Worm (Caenorhabditis elegans): ENCODE results near the gene H12D21.9.

- TF ChIP-seq attf-4 (tag; optimal IDR thresholded peaks at IDR 0.05) (no peak), mdl-1 (tag; optimal IDR thresholded peaks at IDR 0.05) (no peak), nhr-28 (tag; optimal IDR thresholded peaks at IDR 0.05) (no peak), pha-4 (GFP tag; IDR thresholded peaks at IDR 0.05) (no peak), pha-4 (tag; optimal IDR thresholded peaks at IDR 0.05) (no peak), nhr-6 (tag; optimal IDR thresholded peaks at IDR 0.05) (no peak), lin-39 (tag; optimal IDR thresholded peaks at IDR 0.05) (no peak), nhr-25 (tag; optimal IDR thresholded peaks at IDR 0.05; ENCODE audit: borderline replicate concordance, insufficient read depth) (no peak), unc-39 (tag; optimal IDR thresholded peaks at IDR 0.05) (no peak), jun-1 (tag; optimal IDR thresholded peaks at IDR 0.05) (no peak), snpc-4 (tag; optimal IDR thresholded peaks at IDR 0.05) (no peak), Y75B8A.6 (GFP tag; IDR thresholded peaks at IDR 0.05) (no peak), unc-62 (GFP tag; optimal IDR thresholded peaks at IDR 0.05 in 1 of 2) (no peak), unc-62 (tag; optimal IDR thresholded peaks at IDR 0.05) (no peak)
These were observed 36.4 kb upstream of the H12D21.9 start, which contains the start of gene C30G7.3 for ce11 chrV:14945697-14946096.

All from whole organism, L4 larva.